Worm (Caenorhabditis elegans) whole organism, late embryonic: ENCODE data around the gene srv-30.

Experiments used
- ceh-9 ChIP-seq: sonication (generic microtip); optimal IDR thresholded peaks from 2 replicates; lab custom pipeline; 2016; ENCODE audit warnings: mild to moderate bottlenecking, missing genetic modification characterization, inconsistent platforms, missing compliant biosample characterization
- fkh-10 ChIP-seq: fragments of 150-350 bp; optimal IDR thresholded peaks from 2 replicates; lab custom pipeline; 2014; ENCODE audit warnings: missing biosample characterization, missing genetic modification reagents, missing genetic modification characterization
- pha-4 ChIP-seq: fragments of 150-350 bp; optimal IDR thresholded peaks from 2 replicates; lab custom pipeline; 2018; ENCODE audit warnings: missing biosample characterization, missing genetic modification reagents, missing genetic modification characterization
- pros-1 ChIP-seq: fragments of 150-350 bp; optimal IDR thresholded peaks from 2 replicates; lab custom pipeline; 2014; ENCODE audit warnings: missing biosample characterization, missing genetic modification reagents, missing genetic modification characterization
- ref-2 ChIP-seq: sonication (generic microtip); optimal IDR thresholded peaks from 2 replicates; lab custom pipeline; 2016; ENCODE audit warnings: missing genetic modification characterization, missing compliant biosample characterization
- rnt-1 ChIP-seq: sonication (generic microtip); optimal IDR thresholded peaks from 2 replicates; lab custom pipeline; 2016; ENCODE audit warnings: missing genetic modification characterization, missing compliant biosample characterization
- unc-42 ChIP-seq: sonication (generic microtip); optimal IDR thresholded peaks from 2 replicates; lab custom pipeline; 2016; ENCODE audit warnings: missing genotype, missing genetic modification characterization, missing compliant biosample characterization
- unc-86 ChIP-seq: sonication (generic microtip); optimal IDR thresholded peaks from 2 replicates; lab custom pipeline; 2016; ENCODE audit warnings: missing genetic modification characterization, missing compliant biosample characterization

DNA sequence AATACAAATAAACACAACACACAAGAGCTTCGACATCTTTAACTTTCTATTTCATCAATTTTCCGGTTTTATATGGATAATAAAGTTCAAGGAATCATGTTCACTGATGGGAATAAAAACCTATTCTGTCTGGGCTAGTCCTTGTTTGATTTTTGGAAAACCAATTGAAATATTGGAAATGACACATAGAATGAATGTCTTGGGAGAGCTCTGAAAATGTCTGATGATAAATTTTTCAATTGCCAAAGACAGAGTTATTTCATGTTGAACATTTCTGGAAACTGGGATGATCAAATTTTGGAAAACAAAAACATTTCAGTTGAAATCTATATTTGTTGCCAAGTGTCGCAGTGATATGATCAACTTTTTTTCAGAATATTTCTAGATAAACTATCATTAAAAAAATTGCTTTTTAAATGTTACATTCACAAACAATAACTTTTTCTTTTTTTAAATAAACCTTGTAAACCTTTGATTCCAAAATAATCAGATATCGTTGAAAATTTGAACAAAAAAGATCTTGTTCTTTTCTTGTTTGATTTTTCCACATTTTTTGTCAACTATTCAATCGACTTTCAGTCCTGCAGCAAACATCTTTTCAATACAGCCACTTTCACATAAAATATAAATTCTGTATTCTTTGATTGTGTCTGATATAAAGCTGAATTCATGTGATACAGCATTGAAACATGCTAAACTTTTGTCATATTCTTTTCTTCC lies 31.6 kb downstream of the srv-30 start, which contains the start of the genes F58F9.6 and F58F9.8:
- no peak for TF ChIP-seq pros-1
- no peak for TF ChIP-seq unc-42
- TF ChIP-seq fkh-10 (GFP tag; lab: Kevin White, UChicago) = no peak
- no peak for TF ChIP-seq unc-86 (tag; lab: Kevin White, UChicago)
- no peak for TF ChIP-seq pha-4 (tag; lab: Kevin White, UChicago)
- TF ChIP-seq ref-2 = no peak
- TF ChIP-seq ceh-9 (tag; lab: Kevin White, UChicago) = no peak
- no peak for TF ChIP-seq rnt-1
